Worm (Caenorhabditis elegans): ENCODE data around the gene R13H7.2.

The R13H7.2 gene

ce11 chrIV:6880415-6880814 is 21.2 kb upstream of the R13H7.2 start:
- no peak for TF ChIP-seq sup-37 (GFP tag; optimal IDR thresholded peaks at IDR 0.05)
- TF ChIP-seq jun-1 (tag; optimal IDR thresholded peaks at IDR 0.05), result peak; percentile 59
- no peak for TF ChIP-seq ceh-82 (tag; optimal IDR thresholded peaks at IDR 0.05)
- no peak for TF ChIP-seq nhr-77 (tag; optimal IDR thresholded peaks at IDR 0.05)
- peak; percentile 12 for TF ChIP-seq dsc-1 (tag; optimal IDR thresholded peaks at IDR 0.05)
- TF ChIP-seq lin-35 (GFP tag; optimal IDR thresholded peaks at IDR 0.05), result peak in 1 of 2 experiments; percentile 23
- no peak for TF ChIP-seq blmp-1 (tag; optimal IDR thresholded peaks at IDR 0.05)
- TF ChIP-seq C16A3.4 (tag; optimal IDR thresholded peaks at IDR 0.05), result no peak
- TF ChIP-seq nhr-90 (tag; optimal IDR thresholded peaks at IDR 0.05; ENCODE audit: poor library complexity), result peak; percentile 14
- no peak for TF ChIP-seq efl-1 (optimal IDR thresholded peaks at IDR 0.05)
- TF ChIP-seq efl-1 (GFP tag; optimal IDR thresholded peaks at IDR 0.05 in 1 of 2), result peak in 1 of 2 experiments; percentile 81
- no peak for TF ChIP-seq unc-86 (tag; optimal IDR thresholded peaks at IDR 0.05)
- peak; percentile 12 for TF ChIP-seq pqm-1 (tag; optimal IDR thresholded peaks at IDR 0.05)
- no peak for TF ChIP-seq mep-1 (tag; optimal IDR thresholded peaks at IDR 0.05)
- no peak for TF ChIP-seq sptf-1 (tag; optimal IDR thresholded peaks at IDR 0.05)
- peak; percentile 97 for TF ChIP-seq elt-2 (tag; optimal IDR thresholded peaks at IDR 0.05)
- TF ChIP-seq tlp-1 (tag; optimal IDR thresholded peaks at IDR 0.05), result peak; percentile 33

- TF ChIP-seq nhr-47 (tag; optimal IDR thresholded peaks at IDR 0.05) (peak; percentile 19), lir-3 (tag; optimal IDR thresholded peaks at IDR 0.05; ENCODE audit: poor library complexity) (no peak), hpl-2 (GFP tag; optimal IDR thresholded peaks at IDR 0.05) (no peak), zag-1 (tag; optimal IDR thresholded peaks at IDR 0.05) (no peak), nhr-84 (tag; optimal IDR thresholded peaks at IDR 0.05) (no peak), sox-4 (tag; optimal IDR thresholded peaks at IDR 0.05) (peak; percentile 48), nhr-71 (tag; optimal IDR thresholded peaks at IDR 0.05) (peak; percentile 45), dsc-1 (tag; optimal IDR thresholded peaks at IDR 0.05) (peak; percentile 51), fkh-8 (tag; optimal IDR thresholded peaks at IDR 0.05) (peak; percentile 64), rnt-1 (tag; optimal IDR thresholded peaks at IDR 0.05) (no peak)
Measured at ce11 chrIV:6879666-6880210, 20.6 kb upstream of the R13H7.2 start.

- TF ChIP-seq nhr-19 (GFP tag; conservative IDR thresholded peaks at IDR 0.05) (peak; percentile 94), egl-13 (tag; optimal IDR thresholded peaks at IDR 0.05) (peak; percentile 62), sox-4 (tag; optimal IDR thresholded peaks at IDR 0.05) (peak; percentile 49), isw-1 (GFP tag; IDR thresholded peaks at IDR 0.05) (peak; percentile 22; the same call in 1 of the 2 replicates), C16A3.4 (tag; optimal IDR thresholded peaks at IDR 0.05) (no peak), unc-30 (tag; optimal IDR thresholded peaks at IDR 0.05) (no peak), elt-2 (tag; optimal IDR thresholded peaks at IDR 0.05) (peak; percentile 20), grh-1 (GFP tag; IDR thresholded peaks at IDR 0.05) (no peak), nhr-20 (tag; optimal IDR thresholded peaks at IDR 0.05) (peak; percentile 78), ceh-63 (GFP tag; optimal IDR thresholded peaks at IDR 0.05) (no peak), blmp-1 (tag; optimal IDR thresholded peaks at IDR 0.05) (no peak), ceh-82 (tag; optimal IDR thresholded peaks at IDR 0.05) (peak; percentile 55 to 74 (median 56)), nhr-237 (tag; optimal IDR thresholded peaks at IDR 0.05) (peak; percentile 44), C34B4.2 (tag; optimal IDR thresholded peaks at IDR 0.05) (no peak), rnt-1 (tag; optimal IDR thresholded peaks at IDR 0.05) (peak; percentile 90), F16B12.6 (tag; optimal IDR thresholded peaks at IDR 0.05) (no peak), fkh-10 (GFP tag; optimal IDR thresholded peaks at IDR 0.05) (peak; percentile 78), fkh-8 (tag; optimal IDR thresholded peaks at IDR 0.05) (peak; percentile 86), ets-5 (GFP tag; IDR thresholded peaks at IDR 0.05) (no peak), tbx-2 (tag; optimal IDR thresholded peaks at IDR 0.05) (peak; percentile 70), ztf-11 (tag; optimal IDR thresholded peaks at IDR 0.05) (no peak), alr-1 (tag; optimal IDR thresholded peaks at IDR 0.05; ENCODE audit: borderline replicate concordance) (no peak), nhr-77 (tag; optimal IDR thresholded peaks at IDR 0.05) (peak; percentile 76), mab-9 (GFP tag; IDR thresholded peaks at IDR 0.05) (no peak), hlh-4 (tag; optimal IDR thresholded peaks at IDR 0.05) (no peak), pqm-1 (tag; optimal IDR thresholded peaks at IDR 0.05) (no peak), unc-130 (tag; optimal IDR thresholded peaks at IDR 0.05) (peak; percentile 82), lsy-2 (tag; optimal IDR thresholded peaks at IDR 0.05) (peak; percentile 70 to 84), mef-2 (tag; optimal IDR thresholded peaks at IDR 0.05) (peak; percentile 76), lir-3 (tag; optimal IDR thresholded peaks at IDR 0.05; ENCODE audit: poor library complexity) (peak; percentile 17), pax-3 (tag; optimal IDR thresholded peaks at IDR 0.05) (no peak)
Measured at ce11 chrIV:6878912-6879554, 19.9 kb upstream of the R13H7.2 start.

Data from whole organism, L1 larva.